Worm (Caenorhabditis elegans) whole organism, L2 larva: ENCODE results near the gene C06G1.1.

ENCODE experiments used
- ZK546.5 ChIP-seq: sonication (generic microtip); optimal IDR thresholded peaks from 2 replicates; lab custom pipeline; 2017; ENCODE audit warnings: missing biosample characterization, missing genetic modification characterization
- ama-1 ChIP-seq: fragments of 150-350 bp; optimal IDR thresholded peaks from 2 replicates; lab custom pipeline; 2018; ENCODE audit warnings: inconsistent platforms
- dmd-4 ChIP-seq: sonication (generic microtip); optimal IDR thresholded peaks from 2 replicates; lab custom pipeline; 2017; ENCODE audit warnings: missing biosample characterization, missing genetic modification characterization
- lin-39 ChIP-seq: fragments of 150-350 bp; optimal IDR thresholded peaks from 2 replicates; lab custom pipeline; 2014; ENCODE audit warnings: missing biosample characterization, missing genetic modification reagents, missing genetic modification characterization
- lsy-2 ChIP-seq, 2 experiments: fragments of 150-350 bp in 1 of 2; sonication (generic microtip) in 1 of 2; optimal IDR thresholded peaks; 2 replicates each; lab custom pipeline; 2014 to 2017; ENCODE audit warnings: missing biosample characterization in 2 of 2, missing genetic modification characterization in 2 of 2
- mdl-1 ChIP-seq, 2 experiments: fragments of 150-350 bp in 1 of 2; sonication (generic microtip) in 1 of 2; optimal IDR thresholded peaks; 2 replicates each; lab custom pipeline; 2017; ENCODE audit warnings: missing biosample characterization in 2 of 2, missing genetic modification characterization in 2 of 2
- nhr-11 ChIP-seq: fragments of 150-350 bp; optimal IDR thresholded peaks from 2 replicates; lab custom pipeline; 2014; ENCODE audit warnings: missing biosample characterization, missing genetic modification characterization
- nhr-12 ChIP-seq: fragments of 150-350 bp; optimal IDR thresholded peaks from 2 replicates; lab custom pipeline; 2014; ENCODE audit warnings: missing biosample characterization, missing genetic modification characterization
- nhr-23 ChIP-seq: fragments of 150-350 bp; optimal IDR thresholded peaks from 2 replicates; lab custom pipeline; 2014; ENCODE audit warnings: missing biosample characterization, missing genetic modification reagents, missing genetic modification characterization
- skn-1 ChIP-seq: sonication (generic microtip); optimal IDR thresholded peaks from 2 replicates; lab custom pipeline; 2017; ENCODE audit warnings: missing biosample characterization, missing genetic modification characterization
- snpc-4 ChIP-seq: fragments of 150-350 bp; optimal IDR thresholded peaks from 2 replicates; lab custom pipeline; 2014; ENCODE audit warnings: missing biosample characterization, missing genetic modification characterization
- zag-1 ChIP-seq: fragments of 150-350 bp; optimal IDR thresholded peaks from 2 replicates; lab custom pipeline; 2014; ENCODE audit warnings: missing biosample characterization, missing genetic modification characterization
- ztf-1 ChIP-seq: fragments of 200-800 bp; sonication (Bioruptor generic); conservative IDR thresholded peaks from 2 replicates; pipeline ENCODE4 v1.3.6; 2022; ENCODE audit warnings: missing genetic modification characterization, missing compliant biosample characterization
- ztf-4 ChIP-seq: fragments of 150-350 bp; optimal IDR thresholded peaks from 2 replicates; lab custom pipeline; 2014; ENCODE audit warnings: missing biosample characterization, missing genetic modification characterization

- no peak for TF ChIP-seq ama-1 (lab: Kevin White, UChicago)
- TF ChIP-seq ztf-4 (tag; lab: Kevin White, UChicago), result no peak
- no peak for TF ChIP-seq lsy-2 (tag; optimal IDR thresholded peaks at IDR 0.05; lab: Kevin White, UChicago)
- TF ChIP-seq ZK546.5 (tag; lab: Kevin White, UChicago), result no peak
- TF ChIP-seq nhr-11 (tag; lab: Kevin White, UChicago), result no peak
- no peak for TF ChIP-seq nhr-12 (tag; lab: Kevin White, UChicago)
- no peak for TF ChIP-seq snpc-4
- TF ChIP-seq skn-1 (tag; lab: Kevin White, UChicago), result no peak
- no peak for TF ChIP-seq nhr-23 (tag; lab: Kevin White, UChicago)
- TF ChIP-seq mdl-1 (tag; optimal IDR thresholded peaks at IDR 0.05; lab: Kevin White, UChicago), result no peak
- TF ChIP-seq dmd-4 (tag; lab: Kevin White, UChicago), result no peak
- TF ChIP-seq lin-39, result no peak
- no peak for TF ChIP-seq zag-1 (tag; lab: Kevin White, UChicago)
- TF ChIP-seq ztf-1 (GFP tag; lab: Robert Waterston, UW), result no peak
These were observed 10.1 kb downstream of the C06G1.1 start for ce11 chrX:16643246-16643645.
